Fruit fly (Drosophila melanogaster) whole organism, adult: ENCODE measurements around the gene CG33258.
A peak's percentile ranks its signal among the peaks of the same experiment; 100 is the strongest.

Experiments used
- CG11617 ChIP-seq: fragments of 200-800 bp; sonication (Bioruptor generic); optimal IDR thresholded peaks from 2 replicates; lab custom pipeline; 2017; ENCODE audit warnings: mild to moderate bottlenecking, missing biosample characterization, missing genetic modification reagents, missing genetic modification characterization
- CG12768 ChIP-seq: fragments of 200-800 bp; sonication (Bioruptor generic); optimal IDR thresholded peaks from 2 replicates; lab custom pipeline; 2017; ENCODE audit warnings: missing biosample characterization, missing genetic modification characterization, mild to moderate bottlenecking, moderate library complexity, missing genetic modification reagents
- CG1620 ChIP-seq: fragments of 200-800 bp; sonication (Bioruptor generic); optimal IDR thresholded peaks from 2 replicates; lab custom pipeline; 2016; ENCODE audit warnings: missing biosample characterization, missing genetic modification characterization
- CG33017 ChIP-seq: fragments of 200-800 bp; sonication (Bioruptor generic); optimal IDR thresholded peaks from 2 replicates; lab custom pipeline; 2018; ENCODE audit warnings: missing biosample characterization, mild to moderate bottlenecking, missing genetic modification characterization, moderate library complexity
- CG5204 ChIP-seq: fragments of 200-800 bp; sonication (Bioruptor generic); optimal IDR thresholded peaks from 2 replicates; lab custom pipeline; 2016; ENCODE audit warnings: missing biosample characterization, missing genetic modification characterization
- CG7101 ChIP-seq: fragments of 200-800 bp; sonication (Bioruptor generic); optimal IDR thresholded peaks from 2 replicates; lab custom pipeline; 2018; ENCODE audit warnings: missing biosample characterization, mild to moderate bottlenecking, missing genetic modification characterization, moderate library complexity
- cic ChIP-seq: fragments of 200-800 bp; sonication (Bioruptor generic); optimal IDR thresholded peaks from 2 replicates; lab custom pipeline; 2017; ENCODE audit warnings: missing biosample characterization, mild to moderate bottlenecking, missing genetic modification characterization, moderate library complexity
- cnc ChIP-seq, 2 experiments: fragments of >200 bp; optimal IDR thresholded peaks; 2 replicates each; lab custom pipeline; 2017
- tj ChIP-seq: fragments of 200-800 bp; sonication (Bioruptor generic); optimal IDR thresholded peaks from 3 replicates; lab custom pipeline; 2017; ENCODE audit warnings: missing biosample characterization, mild to moderate bottlenecking, missing genetic modification characterization, moderate library complexity

- TF ChIP-seq CG11617 (GFP tag; lab: Kevin White, UChicago) (peak; percentile 29), CG1620 (GFP tag; lab: Kevin White, UChicago) (no peak), CG5204 (GFP tag; lab: Kevin White, UChicago) (no peak), CG7101 (no peak), CG33017 (tag; lab: Kevin White, UChicago) (no peak), tj (no peak), cnc (optimal IDR thresholded peaks at IDR 0.05; lab: Kevin White, UChicago) (no peak), CG12768 (GFP tag; lab: Kevin White, UChicago) (peak; percentile 65), cic (GFP tag; lab: Kevin White, UChicago) (no peak)
Observed at dm6 chr3L:16112069-16112820, 29.9 kb downstream of the CG33258 start, which contains the start of gene Zn72D.
